Worm (Caenorhabditis elegans) whole organism, late embryonic: ENCODE results near the gene T26G10.3.

Source experiments
- ceh-24 ChIP-seq: sonication (generic microtip); optimal IDR thresholded peaks from 2 replicates; lab custom pipeline; 2016; ENCODE audit warnings: mild to moderate bottlenecking, missing genetic modification characterization, missing compliant biosample characterization
- elt-2 ChIP-seq: sonication (generic microtip); optimal IDR thresholded peaks from 2 replicates; lab custom pipeline; 2016; ENCODE audit warnings: missing genetic modification reagents, missing genetic modification characterization, missing compliant biosample characterization
- elt-4 ChIP-seq: sonication (generic microtip); optimal IDR thresholded peaks from 2 replicates; lab custom pipeline; 2016; ENCODE audit warnings: missing genetic modification characterization, missing compliant biosample characterization
- hlh-6 ChIP-seq: sonication (generic microtip); optimal IDR thresholded peaks from 2 replicates; lab custom pipeline; 2016; ENCODE audit warnings: missing genotype, missing genetic modification characterization, missing compliant biosample characterization
- nfya-1 ChIP-seq: sonication (generic microtip); optimal IDR thresholded peaks from 2 replicates; lab custom pipeline; 2017; ENCODE audit warnings: missing genetic modification characterization, mild to moderate bottlenecking, missing compliant biosample characterization, antibody characterized with exemption, moderate library complexity
- nhr-11 ChIP-seq: fragments of 150-350 bp; optimal IDR thresholded peaks from 2 replicates; lab custom pipeline; 2014; ENCODE audit warnings: missing biosample characterization, missing genetic modification characterization
- sdc-2 ChIP-seq: sonication (generic microtip); optimal IDR thresholded peaks from 2 replicates; lab custom pipeline; 2016; ENCODE audit warnings: missing genotype, missing genetic modification characterization, missing compliant biosample characterization
- sox-4 ChIP-seq: sonication (generic microtip); optimal IDR thresholded peaks from 2 replicates; lab custom pipeline; 2017; ENCODE audit warnings: mild to moderate bottlenecking, missing genetic modification characterization, inconsistent platforms, missing compliant biosample characterization
- unc-86 ChIP-seq: sonication (generic microtip); optimal IDR thresholded peaks from 2 replicates; lab custom pipeline; 2016; ENCODE audit warnings: missing genetic modification characterization, missing compliant biosample characterization

- TF ChIP-seq nhr-11 (tag; lab: Kevin White, UChicago) (no peak), unc-86 (tag; lab: Kevin White, UChicago) (no peak), ceh-24 (no peak), nfya-1 (tag; lab: Kevin White, UChicago) (no peak), sdc-2 (tag; lab: Kevin White, UChicago) (no peak), sox-4 (tag; lab: Kevin White, UChicago) (no peak), elt-4 (no peak), hlh-6 (tag; lab: Kevin White, UChicago) (no peak), elt-2 (tag; lab: Kevin White, UChicago) (no peak)
Observed at ce11 chrIII:9373779-9374178, 39.5 kb downstream of the T26G10.3 start.
